Fruit fly (Drosophila melanogaster) whole organism, adult: ENCODE results near the gene CG4872.
A peak's percentile ranks its signal among the peaks of the same experiment; 100 is the strongest.

Experiments used
- CG14711 ChIP-seq: fragments of 200-800 bp; sonication (Bioruptor generic); optimal IDR thresholded peaks from 2 replicates; lab custom pipeline; 2018; ENCODE audit warnings: missing biosample characterization, mild to moderate bottlenecking, missing genetic modification characterization, moderate library complexity
- CG7101 ChIP-seq: fragments of 200-800 bp; sonication (Bioruptor generic); optimal IDR thresholded peaks from 2 replicates; lab custom pipeline; 2018; ENCODE audit warnings: missing biosample characterization, mild to moderate bottlenecking, missing genetic modification characterization, moderate library complexity
- cic ChIP-seq: fragments of 200-800 bp; sonication (Bioruptor generic); optimal IDR thresholded peaks from 2 replicates; lab custom pipeline; 2017; ENCODE audit warnings: missing biosample characterization, mild to moderate bottlenecking, missing genetic modification characterization, moderate library complexity
- kay ChIP-seq: fragments of 200-800 bp; sonication (Bioruptor generic); peaks from one replicate; lab custom pipeline; 2016; ENCODE audit warnings: missing biosample characterization, missing genetic modification characterization, borderline replicate concordance

The CG4872 gene

DNA sequence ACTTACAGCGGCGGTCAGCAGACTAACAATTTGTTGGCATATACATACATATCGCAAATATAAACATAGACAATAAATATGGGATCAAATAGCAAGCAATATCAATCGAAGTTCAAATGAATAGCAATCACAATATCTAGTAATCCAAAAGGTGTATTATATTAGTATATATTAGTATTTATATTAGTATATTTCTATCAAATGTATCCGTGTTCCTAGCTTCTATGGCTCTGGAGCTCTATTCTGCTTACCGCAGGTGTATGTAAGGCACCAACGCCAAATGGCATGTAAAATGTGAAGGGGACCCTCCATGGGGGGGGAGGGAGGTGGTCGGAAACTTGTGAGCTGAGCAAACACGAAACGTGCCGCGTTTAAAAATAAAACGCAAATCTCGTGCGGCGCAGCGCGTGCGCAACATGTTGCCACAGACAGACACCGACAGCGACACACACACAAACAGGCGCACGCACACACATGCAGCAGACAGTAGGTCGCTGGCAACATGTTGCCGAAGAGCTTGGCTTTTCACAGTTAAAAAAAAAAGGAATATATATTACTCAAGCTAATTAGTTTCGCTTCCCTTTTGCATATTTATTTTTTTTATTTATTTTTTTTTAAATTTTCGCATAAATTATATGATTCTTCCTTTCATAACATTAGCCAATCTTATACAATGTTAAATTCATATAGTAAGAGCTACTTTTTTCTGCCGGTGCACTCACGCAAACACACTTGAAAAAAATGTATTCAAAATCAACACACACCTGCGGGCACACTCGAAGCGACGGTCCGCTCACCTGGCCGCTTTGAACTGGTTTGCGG is 49.5 kb downstream of the CG4872 start:
- peak; percentile 12 for TF ChIP-seq CG14711 (tag; lab: Kevin White, UChicago)
- peak; percentile 26 for TF ChIP-seq kay (GFP tag; lab: Kevin White, UChicago)
- TF ChIP-seq cic (GFP tag; lab: Kevin White, UChicago) = no peak
- peak; percentile 31 for TF ChIP-seq CG7101 (tag; lab: Kevin White, UChicago)
